Worm (Caenorhabditis elegans): ENCODE results near the gene srp-1.

srp-1 gene

DNA sequence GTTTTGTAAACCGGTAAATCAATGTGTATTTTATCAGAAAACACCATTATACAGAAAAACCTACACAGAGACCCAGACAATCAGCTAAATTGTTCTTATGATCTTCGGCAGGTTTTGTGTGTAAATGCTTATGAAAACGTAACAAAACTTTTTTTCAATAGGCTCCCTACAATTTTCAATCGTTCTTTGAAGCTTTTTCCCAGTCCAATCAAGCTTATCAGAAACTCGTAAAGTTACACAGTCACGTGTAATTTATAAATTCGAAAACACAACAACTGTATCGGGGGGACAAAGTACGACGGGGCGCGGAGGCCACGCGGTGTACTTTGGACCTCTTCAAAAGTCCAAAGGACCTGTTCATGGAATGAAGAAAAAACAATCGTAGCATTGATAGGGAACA, 22.9 kb upstream of the srp-1 start:
- TF ChIP-seq unc-62 (GFP tag; optimal IDR thresholded peaks at IDR 0.05), result no peak

ce11 chrV:731330-731729, 21.8 kb upstream of the srp-1 start:
- TF ChIP-seq unc-62 (GFP tag; optimal IDR thresholded peaks at IDR 0.05), result no peak

- TF ChIP-seq unc-62 (GFP tag; optimal IDR thresholded peaks at IDR 0.05), result no peak
These were observed 16.9 kb upstream of the srp-1 start, which contains the start of gene srj-25 for ce11 chrV:736171-736570. srj-25 (minus strand) TSS chrV:736271.

DNA sequence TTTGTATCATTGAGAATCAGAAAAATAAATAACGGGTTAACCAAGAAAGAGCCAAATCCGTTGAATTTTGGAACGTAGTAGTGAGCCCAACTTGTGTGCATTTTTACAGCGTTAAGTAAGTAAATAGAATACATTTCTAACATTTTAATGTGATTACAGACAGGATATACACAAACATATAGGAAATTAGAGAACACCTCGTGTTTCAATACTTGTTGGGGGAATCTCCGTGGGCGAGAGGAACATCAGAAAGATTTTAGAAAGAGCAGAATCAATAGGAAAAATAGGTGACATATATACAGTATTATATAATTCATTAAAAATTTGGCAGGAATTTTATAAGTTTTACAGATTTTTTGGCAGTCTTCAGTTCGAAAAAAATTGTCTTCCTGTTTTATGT, 14.3 kb upstream of the srp-1 start, which contains the start of gene srj-24:
srj-24 (minus strand) TSS at position 101 of the 400 bp plus-strand sequence.
- no peak for TF ChIP-seq unc-62 (GFP tag; optimal IDR thresholded peaks at IDR 0.05)

- TF ChIP-seq unc-62 (GFP tag; optimal IDR thresholded peaks at IDR 0.05), result no peak
These were observed 11.3 kb upstream of the srp-1 start, which contains the start of gene C05E4.7 for ce11 chrV:741820-742219. C05E4.7 (plus strand) TSS chrV:742120.

DNA sequence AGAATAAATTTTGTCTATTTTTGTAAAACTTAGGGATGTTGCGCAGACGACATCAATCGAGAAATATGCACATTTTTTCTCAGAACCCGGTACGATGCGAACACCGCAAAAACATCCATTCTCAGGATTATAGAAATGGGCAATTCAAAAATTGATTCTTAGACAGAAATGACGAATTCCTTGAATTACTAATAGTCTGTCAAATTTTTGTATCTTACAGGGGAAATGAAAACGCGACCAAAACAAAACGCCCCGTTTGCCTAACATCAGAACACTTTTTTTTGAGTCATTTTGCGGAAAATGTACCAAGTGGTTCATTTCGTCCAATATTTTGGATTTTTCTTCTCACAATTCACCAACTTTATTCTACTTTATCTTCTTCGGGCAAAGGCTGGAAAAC, 9.7 kb upstream of the srp-1 start, which contains the start of gene str-134:
str-134 (plus strand) TSS at position 301 of the 400 bp plus-strand sequence.
- TF ChIP-seq unc-62 (GFP tag; optimal IDR thresholded peaks at IDR 0.05), result no peak

- no peak for TF ChIP-seq unc-62 (GFP tag; optimal IDR thresholded peaks at IDR 0.05)
These were observed 5.0 kb upstream of the srp-1 start, which contains the start of gene sri-4 for ce11 chrV:748044-748443. sri-4 (plus strand) TSS chrV:748344.

ce11 chrV:756169-756568, 3.1 kb downstream of the srp-1 start, which contains the start of gene str-20:
str-20 (plus strand) TSS chrV:756469.
- TF ChIP-seq unc-62 (GFP tag; optimal IDR thresholded peaks at IDR 0.05), result no peak

- no peak for TF ChIP-seq unc-62 (GFP tag; optimal IDR thresholded peaks at IDR 0.05)
These were observed 8.2 kb downstream of the srp-1 start, which contains the start of gene C05E4.15 for ce11 chrV:761235-761634. C05E4.15 (minus strand) TSS chrV:761335.

DNA sequence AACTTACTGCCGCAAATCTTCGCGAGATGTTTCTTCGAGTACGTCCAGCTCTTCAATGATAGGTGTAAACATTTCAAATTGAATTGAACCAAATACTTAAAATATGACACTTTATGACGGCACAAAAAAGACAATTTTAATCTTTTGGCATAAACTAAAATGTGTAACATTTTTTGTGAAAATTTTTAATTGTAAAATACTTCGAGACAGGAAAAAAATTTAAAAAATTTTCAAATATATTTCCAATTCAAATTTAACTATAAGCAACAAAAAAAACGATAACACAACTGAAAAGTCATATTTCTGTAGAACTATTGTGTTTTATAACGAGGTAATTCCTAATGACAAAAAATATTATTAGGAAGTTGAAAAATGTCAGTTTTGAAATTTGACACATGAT, 8.8 kb downstream of the srp-1 start, which contains the start of gene C05E4.12:
C05E4.12 (minus strand) TSS at position 101 of the 400 bp plus-strand sequence.
- no peak for TF ChIP-seq unc-62 (GFP tag; optimal IDR thresholded peaks at IDR 0.05)

DNA sequence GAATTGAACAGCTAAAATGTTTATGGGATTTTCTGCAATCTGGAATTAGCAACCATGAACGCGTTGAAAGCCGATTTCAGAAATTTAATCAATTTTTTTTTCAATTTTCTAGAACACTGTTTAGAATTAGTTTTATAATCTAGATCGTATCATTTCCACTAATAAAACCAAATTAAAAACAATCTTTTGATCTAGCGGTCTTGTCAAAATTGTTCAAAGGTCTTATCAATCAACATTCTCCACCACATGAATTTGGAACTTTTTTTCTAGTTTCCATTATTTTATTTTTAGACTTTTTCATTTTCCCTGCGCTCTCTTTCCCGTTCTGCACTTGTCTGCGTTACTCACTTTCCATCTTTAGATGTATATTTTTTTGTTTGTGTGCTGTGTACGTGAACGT, 9.3 kb downstream of the srp-1 start, which contains the start of gene srp-2:
srp-2 (plus strand) TSS at position 301 of the 400 bp plus-strand sequence.
- no peak for TF ChIP-seq unc-62 (GFP tag; optimal IDR thresholded peaks at IDR 0.05)

DNA sequence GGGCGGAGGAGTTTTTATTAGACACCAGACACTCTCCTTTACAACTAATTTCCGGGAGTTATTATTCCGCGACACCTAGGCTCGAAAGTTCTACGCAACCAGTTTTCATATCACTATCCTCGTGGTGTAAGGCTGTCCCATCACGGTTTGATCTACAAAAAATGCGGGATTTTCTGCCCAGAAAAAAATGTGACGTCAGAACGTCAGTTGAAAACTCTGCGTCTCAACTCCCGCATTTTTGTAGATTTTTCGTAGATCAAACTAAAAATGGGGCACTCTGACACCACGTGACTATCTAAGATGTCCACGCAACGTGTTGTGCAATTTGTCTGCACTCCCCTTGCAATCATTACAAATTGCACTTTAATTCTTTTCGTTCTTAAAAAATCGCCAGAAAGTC, 11.6 kb downstream of the srp-1 start, which contains the start of gene str-238:
str-238 (plus strand) TSS at position 301 of the 400 bp plus-strand sequence.
- TF ChIP-seq unc-62 (GFP tag; optimal IDR thresholded peaks at IDR 0.05), result no peak

DNA sequence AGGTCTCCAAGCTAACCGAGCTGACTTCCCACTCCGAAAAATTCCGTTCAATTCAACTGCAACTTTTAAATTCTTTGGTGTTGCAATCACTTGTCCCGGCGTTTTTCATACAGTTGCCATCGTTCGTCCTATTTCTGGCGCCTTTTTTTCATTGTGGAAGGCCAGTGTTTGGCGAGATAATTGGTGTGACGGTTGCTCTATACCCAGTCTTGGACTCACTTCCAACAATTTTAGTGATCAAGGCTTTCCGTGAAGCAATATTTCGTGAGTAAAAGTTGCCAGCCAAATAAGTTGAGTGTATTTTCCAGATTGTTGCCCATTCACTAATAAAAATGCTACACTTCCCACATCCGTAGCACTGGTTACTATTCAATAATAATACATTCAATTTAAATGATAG, 19.1 kb downstream of the srp-1 start:
- TF ChIP-seq unc-62 (GFP tag; optimal IDR thresholded peaks at IDR 0.05), result no peak

DNA sequence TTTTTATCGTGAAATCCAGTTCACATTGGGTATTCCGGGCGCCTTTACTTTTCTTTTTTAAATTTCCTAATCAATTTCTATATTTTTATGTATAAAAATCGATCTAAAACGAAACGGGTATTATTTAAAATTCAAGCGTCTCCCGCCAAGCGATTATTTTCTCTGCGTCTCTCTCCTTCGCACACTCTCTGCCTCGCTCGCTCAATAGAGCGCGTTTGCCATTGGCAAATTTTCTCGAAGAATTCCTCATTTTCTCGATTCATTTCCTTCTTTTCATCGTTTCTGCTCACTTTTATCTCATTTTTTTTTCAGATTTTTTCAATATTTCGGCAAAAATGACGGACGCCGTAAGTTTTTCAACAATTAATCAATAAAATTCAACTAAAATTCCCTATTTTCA, 20.2 kb downstream of the srp-1 start, which contains the start of gene sti-1:
sti-1 (plus strand) TSS at position 263 of the 400 bp plus-strand sequence.
- no peak for TF ChIP-seq unc-62 (GFP tag; optimal IDR thresholded peaks at IDR 0.05)

ce11 chrV:774341-774740, 21.3 kb downstream of the srp-1 start:
- no peak for TF ChIP-seq unc-62 (GFP tag; optimal IDR thresholded peaks at IDR 0.05)

DNA sequence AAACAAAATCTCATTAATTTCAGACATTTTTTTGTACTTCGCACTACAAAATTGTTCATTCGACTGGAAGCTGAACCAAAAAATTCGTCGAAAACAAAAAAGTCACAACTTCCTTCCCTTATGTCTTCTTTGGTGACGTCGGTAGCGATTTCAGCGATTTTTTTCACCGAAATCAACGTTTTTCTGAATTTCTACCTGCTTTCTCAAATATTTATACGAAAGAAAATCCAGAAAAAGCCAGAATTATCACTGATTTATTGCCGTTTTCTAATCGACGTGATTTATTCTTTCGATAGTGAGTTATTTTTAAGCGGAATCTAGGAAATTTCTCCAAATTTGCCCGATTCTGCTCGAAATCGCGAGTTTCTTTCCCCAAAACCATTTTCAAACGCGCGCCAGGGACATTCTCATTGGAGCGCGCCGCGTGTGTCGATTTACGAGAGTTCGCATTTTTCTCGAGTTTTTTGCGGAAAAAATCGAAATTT, 21.8 kb downstream of the srp-1 start, which contains the start of gene srbc-58:
srbc-58 (plus strand) TSS at position 121 of the 485 bp plus-strand sequence.
- no peak for TF ChIP-seq unc-62 (GFP tag; optimal IDR thresholded peaks at IDR 0.05)

DNA sequence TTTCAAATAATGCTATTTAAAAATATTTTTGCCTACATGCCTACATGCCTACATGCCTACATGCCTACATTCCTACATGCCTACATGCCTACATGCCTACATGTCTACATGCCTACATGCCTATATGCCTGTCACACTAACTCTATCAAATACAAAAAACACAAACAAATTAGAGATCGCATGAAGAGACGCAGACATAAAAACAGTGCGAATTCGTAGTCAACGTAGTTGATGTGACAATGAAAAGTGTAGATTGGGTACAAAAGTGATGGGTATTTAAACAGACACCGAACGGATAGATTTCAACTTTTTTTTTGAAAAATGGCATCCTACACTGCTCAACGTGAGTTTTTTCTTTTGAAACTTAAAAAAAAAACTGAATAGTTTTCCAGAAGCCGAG, 24.2 kb downstream of the srp-1 start, which contains the start of gene R09E12.9:
R09E12.9 (plus strand) TSS at position 316 of the 400 bp plus-strand sequence.
- no peak for TF ChIP-seq unc-62 (GFP tag; optimal IDR thresholded peaks at IDR 0.05)
